Worm (Caenorhabditis elegans) whole organism, L3 larva: ENCODE results near the gene D2062.1.
"Not testable (repeated sequence)": the region's sequence is repeated elsewhere in the genome, so short reads cannot be mapped to it uniquely, and the experiment has no call there.

Experiments
- egl-27 ChIP-seq: sonication (generic microtip); optimal IDR thresholded peaks from 4 replicates; lab custom pipeline; 2017; ENCODE audit warnings: missing biosample characterization, missing genetic modification reagents, missing genetic modification characterization
- lin-39 ChIP-seq: fragments of 150-350 bp; optimal IDR thresholded peaks from 2 replicates; lab custom pipeline; 2018; ENCODE audit warnings: missing biosample characterization, missing genetic modification reagents, missing genetic modification characterization
- nhr-23 ChIP-seq: fragments of 150-350 bp; optimal IDR thresholded peaks from 2 replicates; lab custom pipeline; 2014; ENCODE audit warnings: missing biosample characterization, missing genetic modification reagents, missing genetic modification characterization
- nhr-237 ChIP-seq: fragments of 150-350 bp; optimal IDR thresholded peaks from 2 replicates; lab custom pipeline; 2014; ENCODE audit warnings: missing biosample characterization, missing genetic modification characterization
- nhr-28 ChIP-seq: fragments of 150-350 bp; optimal IDR thresholded peaks from 2 replicates; lab custom pipeline; 2014; ENCODE audit warnings: missing biosample characterization, missing genetic modification characterization

- not testable (repeated sequence) for TF ChIP-seq lin-39 (tag; lab: Kevin White, UChicago); nhr-23 (tag; lab: Kevin White, UChicago); nhr-237 (tag; lab: Kevin White, UChicago); egl-27; nhr-28 (tag; lab: Kevin White, UChicago)
These were observed 33.8 kb downstream of the D2062.1 start, which contains the start of gene F22E5.2 for ce11 chrII:2665081-2665480.
